Worm (Caenorhabditis elegans) whole organism, L2 larva: ENCODE results near the gene K11G9.5.

ENCODE experiments used
- C34F6.9 ChIP-seq: fragments of 150-350 bp; optimal IDR thresholded peaks from 2 replicates; lab custom pipeline; 2014; ENCODE audit warnings: missing biosample characterization, missing genetic modification characterization
- F13H6.1 ChIP-seq: sonication (generic microtip); optimal IDR thresholded peaks from 2 replicates; lab custom pipeline; 2016; ENCODE audit warnings: missing genetic modification characterization, missing compliant biosample characterization
- R02D3.7 ChIP-seq: fragments of 150-350 bp; optimal IDR thresholded peaks from 2 replicates; lab custom pipeline; 2014; ENCODE audit warnings: missing biosample characterization, missing genetic modification characterization
- Y55F3AM.14 ChIP-seq: fragments of 200-800 bp; sonication (Bioruptor generic); optimal IDR thresholded peaks from 2 replicates; lab custom pipeline; 2018; ENCODE audit warnings: mild to moderate bottlenecking, missing genetic modification characterization, missing compliant biosample characterization
- ZK546.5 ChIP-seq: sonication (generic microtip); optimal IDR thresholded peaks from 2 replicates; lab custom pipeline; 2017; ENCODE audit warnings: missing biosample characterization, missing genetic modification characterization
- alr-1 ChIP-seq: fragments of 150-350 bp; optimal IDR thresholded peaks from 2 replicates; lab custom pipeline; 2014; ENCODE audit warnings: missing biosample characterization, missing genetic modification characterization
- ama-1 ChIP-seq: fragments of 150-350 bp; optimal IDR thresholded peaks from 2 replicates; lab custom pipeline; 2018; ENCODE audit warnings: inconsistent platforms
- blmp-1 ChIP-seq: sonication (generic microtip); optimal IDR thresholded peaks from 2 replicates; lab custom pipeline; 2017; ENCODE audit warnings: missing genetic modification characterization, mild to moderate bottlenecking, missing compliant biosample characterization, antibody characterized with exemption, moderate library complexity; ENCODE audit not compliant: insufficient read depth
- ceh-16 ChIP-seq: fragments of 150-350 bp; optimal IDR thresholded peaks from 2 replicates; lab custom pipeline; 2014; ENCODE audit warnings: missing biosample characterization, missing genetic modification characterization
- crh-2 ChIP-seq: sonication (generic microtip); optimal IDR thresholded peaks from 2 replicates; lab custom pipeline; 2017; ENCODE audit warnings: missing biosample characterization, missing genetic modification characterization
- egl-27 ChIP-seq: sonication (generic microtip); optimal IDR thresholded peaks from 3 replicates; lab custom pipeline; 2017; ENCODE audit warnings: missing biosample characterization, missing genetic modification reagents, missing genetic modification characterization
- elt-1 ChIP-seq: fragments of 150-350 bp; optimal IDR thresholded peaks from 2 replicates; lab custom pipeline; 2014; ENCODE audit warnings: missing biosample characterization, missing genetic modification characterization
- fos-1 ChIP-seq: fragments of 150-350 bp; optimal IDR thresholded peaks from 2 replicates; lab custom pipeline; 2014; ENCODE audit warnings: missing biosample characterization, missing genetic modification characterization
- gmeb-1 ChIP-seq: fragments of 150-350 bp; optimal IDR thresholded peaks from 2 replicates; lab custom pipeline; 2014; ENCODE audit warnings: missing biosample characterization, missing genetic modification characterization
- lin-39 ChIP-seq: fragments of 150-350 bp; optimal IDR thresholded peaks from 2 replicates; lab custom pipeline; 2014; ENCODE audit warnings: missing biosample characterization, missing genetic modification reagents, missing genetic modification characterization
- lsy-2 ChIP-seq, 2 experiments: fragments of 150-350 bp in 1 of 2; sonication (generic microtip) in 1 of 2; optimal IDR thresholded peaks; 2 replicates each; lab custom pipeline; 2014 to 2017; ENCODE audit warnings: missing biosample characterization in 2 of 2, missing genetic modification characterization in 2 of 2
- mab-5 ChIP-seq: fragments of 150-350 bp; optimal IDR thresholded peaks from 2 replicates; lab custom pipeline; 2014; ENCODE audit warnings: missing biosample characterization, missing genetic modification characterization
- mbf-1 ChIP-seq: sonication (generic microtip); optimal IDR thresholded peaks from 2 replicates; lab custom pipeline; 2017; ENCODE audit warnings: missing biosample characterization, missing genetic modification characterization
- mdl-1 ChIP-seq, 2 experiments: fragments of 150-350 bp in 1 of 2; sonication (generic microtip) in 1 of 2; optimal IDR thresholded peaks; 2 replicates each; lab custom pipeline; 2017; ENCODE audit warnings: missing biosample characterization in 2 of 2, missing genetic modification characterization in 2 of 2
- nhr-10 ChIP-seq: sonication (generic microtip); optimal IDR thresholded peaks from 2 replicates; lab custom pipeline; 2017; ENCODE audit warnings: missing biosample characterization, missing genetic modification characterization
- nhr-11 ChIP-seq: fragments of 150-350 bp; optimal IDR thresholded peaks from 2 replicates; lab custom pipeline; 2014; ENCODE audit warnings: missing biosample characterization, missing genetic modification characterization
- nhr-12 ChIP-seq: fragments of 150-350 bp; optimal IDR thresholded peaks from 2 replicates; lab custom pipeline; 2014; ENCODE audit warnings: missing biosample characterization, missing genetic modification characterization
- nhr-129 ChIP-seq: fragments of 150-350 bp; optimal IDR thresholded peaks from 2 replicates; lab custom pipeline; 2014; ENCODE audit warnings: missing biosample characterization, missing genetic modification characterization
- nhr-21 ChIP-seq: fragments of 150-350 bp; optimal IDR thresholded peaks from 2 replicates; lab custom pipeline; 2014; ENCODE audit warnings: missing biosample characterization, missing genetic modification characterization
- nhr-23 ChIP-seq: fragments of 150-350 bp; optimal IDR thresholded peaks from 2 replicates; lab custom pipeline; 2014; ENCODE audit warnings: missing biosample characterization, missing genetic modification reagents, missing genetic modification characterization
- nhr-25 ChIP-seq: fragments of 150-350 bp; sonication (generic microtip); optimal IDR thresholded peaks from 3 replicates; lab custom pipeline; 2014; ENCODE audit warnings: missing biosample characterization, missing genetic modification characterization
- nhr-77 ChIP-seq: fragments of 150-350 bp; optimal IDR thresholded peaks from 2 replicates; lab custom pipeline; 2014; ENCODE audit warnings: missing biosample characterization, missing genetic modification characterization
- sem-4 ChIP-seq: fragments of 150-350 bp; optimal IDR thresholded peaks from 2 replicates; lab custom pipeline; 2014; ENCODE audit warnings: missing biosample characterization, missing genetic modification reagents, missing genetic modification characterization
- skn-1 ChIP-seq: sonication (generic microtip); optimal IDR thresholded peaks from 2 replicates; lab custom pipeline; 2017; ENCODE audit warnings: missing biosample characterization, missing genetic modification characterization
- sma-3 ChIP-seq: sonication (generic microtip); optimal IDR thresholded peaks from 2 replicates; lab custom pipeline; 2016; ENCODE audit warnings: missing genetic modification reagents, missing genetic modification characterization, missing compliant biosample characterization
- sma-9 ChIP-seq, 2 experiments: fragments of 150-350 bp in 1 of 2; sonication (generic microtip) in 1 of 2; optimal IDR thresholded peaks; 2 replicates each; lab custom pipeline; 2014 to 2016; ENCODE audit warnings: missing genetic modification characterization in 2 of 2, mild to moderate bottlenecking in 1 of 2, missing biosample characterization in 1 of 2, missing compliant biosample characterization in 1 of 2, missing genetic modification reagents in 1 of 2, moderate library complexity in 1 of 2
- unc-39 ChIP-seq: fragments of 150-350 bp; optimal IDR thresholded peaks from 2 replicates; lab custom pipeline; 2014; ENCODE audit warnings: missing biosample characterization, missing genetic modification characterization
- unc-55 ChIP-seq: fragments of 150-350 bp; sonication (generic microtip); optimal IDR thresholded peaks from 3 replicates; lab custom pipeline; 2014; ENCODE audit warnings: missing biosample characterization, missing genetic modification reagents, missing genetic modification characterization
- unc-62 ChIP-seq: fragments of 150-350 bp; optimal IDR thresholded peaks from 2 replicates; lab custom pipeline; 2014; ENCODE audit warnings: missing biosample characterization, missing genetic modification reagents, missing genetic modification characterization
- ztf-1 ChIP-seq: fragments of 200-800 bp; sonication (Bioruptor generic); conservative IDR thresholded peaks from 2 replicates; pipeline ENCODE4 v1.3.6; 2022; ENCODE audit warnings: missing genetic modification characterization, missing compliant biosample characterization
- ztf-4 ChIP-seq: fragments of 150-350 bp; optimal IDR thresholded peaks from 2 replicates; lab custom pipeline; 2014; ENCODE audit warnings: missing biosample characterization, missing genetic modification characterization

Gene K11G9.5

DNA sequence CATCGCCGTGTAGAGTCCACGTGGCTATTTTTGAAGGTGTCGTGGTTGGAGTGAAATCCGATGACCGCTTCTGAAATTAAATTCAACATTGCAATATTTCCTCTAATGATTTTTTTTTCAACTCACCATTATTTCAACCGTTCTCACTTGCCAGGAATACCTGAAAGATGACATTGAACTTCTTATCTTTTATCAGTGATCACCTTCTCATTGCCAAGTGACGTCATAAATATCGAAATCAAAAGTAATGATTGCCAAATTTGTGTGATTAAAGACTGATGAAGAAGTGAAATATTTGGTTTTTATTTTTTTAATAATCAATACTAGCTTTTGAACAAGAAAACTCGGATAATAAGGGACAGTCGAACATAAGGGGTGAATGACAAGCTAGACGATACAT is 18.5 kb upstream of the K11G9.5 start, which contains the start of gene W02F12.4:
Gene W02F12.4 (minus strand): TSS at position 164 of the 400 bp plus-strand sequence.
- TF ChIP-seq sma-9 (GFP tag; optimal IDR thresholded peaks at IDR 0.05; lab: Kevin White, UChicago), result peak; percentile 72
- TF ChIP-seq sma-9 (tag; optimal IDR thresholded peaks at IDR 0.05; lab: Kevin White, UChicago), result no peak
- no peak for TF ChIP-seq lin-39 (tag; lab: Kevin White, UChicago)
- TF ChIP-seq lsy-2 (tag; optimal IDR thresholded peaks at IDR 0.05; lab: Kevin White, UChicago), result no peak
- TF ChIP-seq nhr-25 (tag; lab: Kevin White, UChicago), result peak; percentile 7
- TF ChIP-seq nhr-23 (tag; lab: Kevin White, UChicago), result no peak
- TF ChIP-seq ZK546.5, result no peak
- peak; percentile 52 for TF ChIP-seq sma-3
- no peak for TF ChIP-seq F13H6.1 (tag; lab: Kevin White, UChicago)
- no peak for TF ChIP-seq nhr-77 (tag; lab: Kevin White, UChicago)
- TF ChIP-seq ceh-16 (tag; lab: Kevin White, UChicago), result no peak
- peak; percentile 53 for TF ChIP-seq blmp-1 (tag; lab: Kevin White, UChicago)
- no peak for TF ChIP-seq nhr-12
- no peak for TF ChIP-seq unc-62
- peak; percentile 65 for TF ChIP-seq skn-1 (tag; lab: Kevin White, UChicago)
- TF ChIP-seq gmeb-1 (tag; lab: Kevin White, UChicago), result no peak
- peak; percentile 91 for TF ChIP-seq fos-1 (tag; lab: Kevin White, UChicago)
- TF ChIP-seq egl-27 (tag; lab: Kevin White, UChicago), result no peak
- TF ChIP-seq nhr-10 (tag; lab: Kevin White, UChicago), result no peak
- TF ChIP-seq C34F6.9 (tag; lab: Kevin White, UChicago), result no peak
- peak; percentile 67 for TF ChIP-seq crh-2 (tag; lab: Kevin White, UChicago)
- TF ChIP-seq alr-1, result no peak

DNA sequence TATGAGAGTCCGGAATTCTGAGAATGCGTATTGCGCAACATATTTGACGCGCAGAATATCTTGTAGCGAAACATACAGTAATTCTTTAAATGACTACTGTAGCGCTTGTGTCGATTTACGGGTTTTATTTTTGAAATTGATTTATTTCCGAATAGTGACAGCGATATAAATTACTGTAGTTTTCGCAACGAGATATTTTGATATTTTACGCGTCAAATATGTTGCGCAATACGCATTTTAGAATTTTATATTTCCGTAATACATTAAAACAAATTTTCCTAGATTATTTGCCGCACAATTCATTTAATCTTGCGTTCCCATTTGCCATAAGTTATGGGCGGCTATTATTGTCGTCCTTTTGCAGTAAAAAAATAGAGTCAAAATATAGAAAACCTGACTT is 17.1 kb upstream of the K11G9.5 start:
- TF ChIP-seq ama-1 (lab: Kevin White, UChicago), result no peak
- TF ChIP-seq alr-1, result no peak
- no peak for TF ChIP-seq ztf-1 (GFP tag; lab: Robert Waterston, UW)
- no peak for TF ChIP-seq elt-1 (tag; lab: Kevin White, UChicago)
- no peak for TF ChIP-seq mab-5 (tag; lab: Kevin White, UChicago)
- no peak for TF ChIP-seq egl-27 (tag; lab: Kevin White, UChicago)
- no peak for TF ChIP-seq nhr-11 (tag; lab: Kevin White, UChicago)
- TF ChIP-seq ceh-16 (tag; lab: Kevin White, UChicago), result no peak
- TF ChIP-seq skn-1 (tag; lab: Kevin White, UChicago), result no peak
- TF ChIP-seq mbf-1 (tag; lab: Kevin White, UChicago), result no peak
- TF ChIP-seq Y55F3AM.14 (GFP tag; lab: Kevin White, UChicago), result no peak
- no peak for TF ChIP-seq nhr-12
- TF ChIP-seq ztf-4 (tag; lab: Kevin White, UChicago), result no peak
- TF ChIP-seq unc-39 (tag; lab: Kevin White, UChicago), result no peak
- no peak for TF ChIP-seq nhr-129
- no peak for TF ChIP-seq fos-1 (tag; lab: Kevin White, UChicago)
- TF ChIP-seq mdl-1 (tag; optimal IDR thresholded peaks at IDR 0.05; lab: Kevin White, UChicago), result no peak
- no peak for TF ChIP-seq C34F6.9 (tag; lab: Kevin White, UChicago)
- no peak for TF ChIP-seq sem-4

DNA sequence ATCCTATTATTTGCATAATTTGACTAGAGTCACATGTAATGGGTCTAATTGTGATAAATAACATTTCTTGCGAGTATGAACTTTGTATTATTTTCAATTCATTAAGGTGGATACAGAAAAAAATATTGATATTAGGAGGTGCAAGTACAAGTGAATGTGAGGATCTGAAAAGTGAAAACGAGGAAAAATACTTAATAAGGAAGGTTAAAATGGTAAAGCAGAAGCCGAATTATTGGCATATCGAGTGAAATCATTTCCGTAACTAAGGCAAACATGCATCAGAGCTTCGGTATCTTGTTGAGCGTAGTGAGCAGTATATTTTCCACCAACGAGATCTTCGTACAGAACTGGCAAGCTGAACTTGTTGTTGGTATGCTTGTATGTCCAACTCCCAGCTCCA is 16.2 kb upstream of the K11G9.5 start:
- TF ChIP-seq nhr-21 (no peak), lsy-2 (tag; optimal IDR thresholded peaks at IDR 0.05; lab: Kevin White, UChicago) (no peak), ztf-4 (tag; lab: Kevin White, UChicago) (no peak), lin-39 (tag; lab: Kevin White, UChicago) (no peak), unc-39 (tag; lab: Kevin White, UChicago) (no peak), crh-2 (tag; lab: Kevin White, UChicago) (no peak), unc-55 (GFP tag; lab: Kevin White, UChicago) (no peak)

DNA sequence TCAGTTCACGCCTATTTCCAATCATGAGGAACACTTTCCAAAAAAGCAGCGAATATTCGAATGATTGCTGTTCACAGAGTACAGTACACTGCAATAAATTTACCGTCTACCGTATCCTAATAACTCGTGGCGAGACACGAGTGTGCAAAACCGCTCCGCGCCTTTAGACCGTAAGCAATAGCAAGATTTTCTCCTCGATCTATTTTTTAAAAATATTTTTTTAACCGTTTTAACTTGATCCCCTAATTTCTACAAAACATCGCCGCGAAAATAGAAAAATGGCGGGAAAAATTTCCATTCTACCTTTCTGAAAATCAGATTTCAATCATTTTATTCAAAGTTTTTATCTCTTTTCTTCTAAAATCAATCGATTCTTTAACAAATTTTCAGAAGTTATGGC is 14.4 kb upstream of the K11G9.5 start, which contains the start of gene era-1:
Gene era-1 (plus strand): TSS at position 366 of the 400 bp plus-strand sequence.
- TF ChIP-seq sma-3 (no peak), nhr-129 (no peak), crh-2 (tag; lab: Kevin White, UChicago) (no peak), gmeb-1 (tag; lab: Kevin White, UChicago) (no peak), mab-5 (tag; lab: Kevin White, UChicago) (no peak), skn-1 (tag; lab: Kevin White, UChicago) (no peak), nhr-10 (tag; lab: Kevin White, UChicago) (no peak), sem-4 (no peak), mdl-1 (tag; optimal IDR thresholded peaks at IDR 0.05; lab: Kevin White, UChicago) (no peak), ama-1 (lab: Kevin White, UChicago) (no peak), ceh-16 (tag; lab: Kevin White, UChicago) (no peak), R02D3.7 (tag; lab: Kevin White, UChicago) (no peak), unc-62 (no peak), mbf-1 (tag; lab: Kevin White, UChicago) (no peak)
